Worm (Caenorhabditis elegans): Measurements from ENCODE around the gene H23N18.5.
"Not testable (repeated sequence)": the region's sequence is repeated elsewhere in the genome, so short reads cannot be mapped to it uniquely, and the experiment has no call there.

H23N18.5 gene

DNA sequence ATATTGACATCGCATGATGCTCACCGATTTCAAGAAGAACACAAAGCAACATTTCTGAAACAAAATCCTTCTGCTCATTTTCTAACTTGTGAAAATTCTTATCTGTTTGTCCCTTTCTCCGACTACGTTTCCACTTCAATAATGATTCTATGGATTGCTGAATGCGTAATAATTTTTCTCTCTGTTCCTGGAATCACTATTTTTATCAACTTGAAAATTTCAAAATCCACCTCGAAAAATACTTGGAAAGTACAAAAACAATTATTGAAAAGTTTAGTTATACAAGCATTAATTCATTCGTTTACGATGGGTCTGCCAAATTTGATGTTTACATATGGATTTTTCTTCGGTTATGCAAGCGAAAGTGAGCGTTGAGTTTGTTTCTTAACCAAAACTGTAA lies 9.8 kb upstream of the H23N18.5 start, which contains the start of gene srh-22:
srh-22 (plus strand) TSS at position 301 of the 400 bp plus-strand sequence.
- TF ChIP-seq dao-5 (tag; optimal IDR thresholded peaks at IDR 0.05) = no peak
- TF ChIP-seq him-1 (tag; optimal IDR thresholded peaks at IDR 0.05) = no peak
- no peak for TF ChIP-seq W03F9.2 (tag; optimal IDR thresholded peaks at IDR 0.05)

ce11 chrV:4920690-4921152 lies 8.5 kb upstream of the H23N18.5 start, which contains the start of the genes C02E7.8 and srh-23:
Gene C02E7.8 (minus strand): TSS chrV:4920790.
Gene srh-23 (plus strand): TSS chrV:4921102.
- no peak for TF ChIP-seq dao-5 (tag; optimal IDR thresholded peaks at IDR 0.05)
- TF ChIP-seq him-1 (tag; optimal IDR thresholded peaks at IDR 0.05) = no peak
- no peak for TF ChIP-seq W03F9.2 (tag; optimal IDR thresholded peaks at IDR 0.05)

DNA sequence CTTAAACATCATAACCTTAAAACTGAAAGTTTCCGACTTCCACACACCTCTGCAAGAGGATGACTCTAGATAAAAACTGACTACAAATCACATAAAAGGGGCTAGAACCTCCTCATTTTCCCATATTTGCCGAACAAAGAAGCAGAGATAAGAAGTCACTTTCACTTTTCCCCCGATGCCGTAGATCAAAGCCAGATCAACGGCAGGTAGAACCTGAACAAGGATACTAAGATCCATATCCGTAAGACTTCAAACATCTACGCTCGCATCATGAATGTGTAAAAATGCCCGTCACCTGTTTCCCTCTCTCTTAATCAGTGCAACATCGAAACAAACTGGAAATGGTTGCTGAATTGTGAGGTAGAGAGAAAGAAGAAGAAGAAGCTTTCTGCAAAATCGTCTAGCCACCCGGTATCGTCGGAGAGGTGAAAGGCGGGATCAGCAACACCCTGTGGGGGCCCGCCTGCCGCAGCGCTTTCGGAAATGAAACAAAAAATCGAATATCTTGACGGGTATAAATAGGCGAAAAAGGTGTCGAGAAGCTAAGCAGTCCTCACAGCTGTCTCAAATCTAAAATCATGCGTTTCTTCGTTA lies 6.6 kb upstream of the H23N18.5 start, which contains the start of gene C02E7.6:
C02E7.6 (plus strand) TSS at position 544 of the 594 bp plus-strand sequence.
- TF ChIP-seq W03F9.2 (tag; optimal IDR thresholded peaks at IDR 0.05) (no peak), him-1 (tag; optimal IDR thresholded peaks at IDR 0.05) (no peak), dao-5 (tag; optimal IDR thresholded peaks at IDR 0.05) (no peak)

DNA sequence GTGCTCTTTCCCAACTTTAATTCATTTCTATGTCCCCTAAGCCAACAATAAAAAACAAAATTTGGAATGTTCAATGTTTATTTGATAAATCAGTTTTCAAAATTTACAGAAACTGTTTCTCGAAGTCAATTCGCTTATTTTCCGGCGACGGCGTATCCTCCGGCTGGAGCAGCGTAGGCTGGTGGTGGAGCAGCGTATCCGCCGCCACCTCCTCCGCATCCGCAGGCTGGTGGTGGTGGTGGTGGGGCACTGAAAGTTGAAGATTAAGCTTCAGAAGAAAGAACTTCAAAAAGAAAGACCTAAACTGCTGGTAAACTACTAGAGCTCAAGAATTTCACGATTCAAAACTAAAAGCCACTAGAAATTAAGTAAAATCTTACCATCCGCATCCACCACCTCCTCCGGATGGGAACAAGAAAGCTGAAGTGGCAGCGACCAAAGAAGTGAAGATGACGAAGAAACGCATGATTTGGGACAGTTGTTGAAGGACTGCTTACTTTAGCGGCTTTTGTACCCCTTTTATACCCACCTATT lies 6.0 kb upstream of the H23N18.5 start, which contains the start of gene C02E7.7:
C02E7.7 (minus strand) TSS at position 484 of the 534 bp plus-strand sequence.
- TF ChIP-seq dao-5 (tag; optimal IDR thresholded peaks at IDR 0.05) (no peak), him-1 (tag; optimal IDR thresholded peaks at IDR 0.05) (no peak), W03F9.2 (tag; optimal IDR thresholded peaks at IDR 0.05) (no peak)

ce11 chrV:4914879-4915278 lies 2.7 kb upstream of the H23N18.5 start, which contains the start of gene H23N18.6:
Gene H23N18.6 (minus strand): TSS chrV:4915079.
- TF ChIP-seq him-1 (tag; optimal IDR thresholded peaks at IDR 0.05) = no peak
- no peak for TF ChIP-seq dao-5 (tag; optimal IDR thresholded peaks at IDR 0.05)
- TF ChIP-seq W03F9.2 (tag; optimal IDR thresholded peaks at IDR 0.05) = no peak

ce11 chrV:4913853-4914252 lies 1.7 kb upstream of the H23N18.5 start:
- TF ChIP-seq him-1 (tag; optimal IDR thresholded peaks at IDR 0.05) = no peak
- TF ChIP-seq dao-5 (tag; optimal IDR thresholded peaks at IDR 0.05) = no peak
- TF ChIP-seq W03F9.2 (tag; optimal IDR thresholded peaks at IDR 0.05) = no peak

- TF ChIP-seq him-1 (tag; optimal IDR thresholded peaks at IDR 0.05) (no peak), dao-5 (tag; optimal IDR thresholded peaks at IDR 0.05) (no peak), W03F9.2 (tag; optimal IDR thresholded peaks at IDR 0.05) (no peak)
These were observed 3.6 kb downstream of the H23N18.5 start, which contains the start of gene ugt-13 for ce11 chrV:4908591-4908990. Gene ugt-13 (plus strand): TSS chrV:4908884.

- TF ChIP-seq him-1 (tag; optimal IDR thresholded peaks at IDR 0.05) (no peak), dao-5 (tag; optimal IDR thresholded peaks at IDR 0.05) (no peak), W03F9.2 (tag; optimal IDR thresholded peaks at IDR 0.05) (no peak)
These were observed 6.2 kb downstream of the H23N18.5 start, which contains the start of gene ugt-14 for ce11 chrV:4905953-4906352. Gene ugt-14 (plus strand): TSS chrV:4906253.

DNA sequence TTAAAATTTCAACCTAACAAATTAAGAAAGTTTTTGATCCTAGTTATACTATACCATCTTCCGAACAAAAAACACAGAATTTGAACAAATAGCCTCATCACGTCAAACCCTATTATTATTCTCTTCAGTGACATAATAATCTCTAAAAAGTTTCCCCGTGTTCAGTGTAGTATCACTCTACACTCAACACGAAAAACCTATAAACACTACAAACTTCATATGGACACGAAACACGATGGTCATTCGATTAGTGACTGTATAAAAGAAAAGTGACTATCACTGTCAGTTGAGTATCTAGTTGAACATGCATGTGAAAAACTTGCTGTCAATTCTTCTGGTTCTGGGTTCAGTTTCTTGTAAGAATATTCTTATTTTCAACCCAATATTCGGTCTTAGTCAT lies 8.5 kb downstream of the H23N18.5 start, which contains the start of gene ugt-8:
ugt-8 (plus strand) TSS at position 235 of the 400 bp plus-strand sequence.
- no peak for TF ChIP-seq him-1 (tag; optimal IDR thresholded peaks at IDR 0.05)
- TF ChIP-seq dao-5 (tag; optimal IDR thresholded peaks at IDR 0.05) = no peak
- no peak for TF ChIP-seq W03F9.2 (tag; optimal IDR thresholded peaks at IDR 0.05)

DNA sequence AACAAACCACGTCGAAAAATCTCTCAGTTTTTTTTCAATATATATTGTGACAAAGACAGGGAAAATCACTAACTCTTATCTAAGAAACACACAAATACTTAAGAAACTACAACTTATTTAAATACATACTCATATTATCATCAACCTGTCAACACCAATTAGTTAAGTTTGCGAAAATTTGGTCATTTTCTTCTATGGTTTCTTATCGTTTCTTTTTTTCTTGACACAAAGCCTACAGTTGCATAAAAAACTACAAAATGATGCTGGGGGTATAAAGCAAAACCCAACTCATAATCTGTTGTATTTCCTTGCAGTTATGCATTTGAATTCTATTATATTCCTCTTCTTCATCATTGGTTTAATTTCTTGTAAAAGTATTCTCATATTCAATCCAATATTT lies 11.1 kb downstream of the H23N18.5 start, which contains the start of gene ugt-67:
ugt-67 (plus strand) TSS at position 301 of the 400 bp plus-strand sequence.
- TF ChIP-seq him-1 (tag; optimal IDR thresholded peaks at IDR 0.05) (no peak), W03F9.2 (tag; optimal IDR thresholded peaks at IDR 0.05) (no peak)

DNA sequence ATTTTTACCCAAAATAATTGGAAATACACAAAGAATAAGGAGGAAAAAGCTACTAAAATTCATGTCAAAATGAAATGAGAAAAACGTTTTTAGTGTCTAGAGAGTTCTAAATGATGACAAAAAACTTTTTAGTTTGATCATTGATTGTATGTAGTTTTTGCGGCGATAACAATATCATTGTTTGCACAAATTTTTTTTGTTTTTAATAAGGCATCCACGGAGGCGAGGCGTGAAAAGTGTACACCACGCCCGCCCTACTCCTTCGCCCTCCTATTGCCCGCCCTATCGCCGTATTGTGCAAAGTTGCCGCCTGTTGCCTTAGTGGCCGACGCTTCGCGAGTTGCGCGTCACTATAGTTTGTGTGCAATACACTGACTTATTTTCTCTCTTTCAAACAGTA lies 12.2 kb downstream of the H23N18.5 start, which contains the start of gene ugt-10:
ugt-10 (minus strand) TSS at position 101 of the 400 bp plus-strand sequence.
- TF ChIP-seq him-1, dao-5, W03F9.2 (tag; optimal IDR thresholded peaks at IDR 0.05): not testable (repeated sequence)

DNA sequence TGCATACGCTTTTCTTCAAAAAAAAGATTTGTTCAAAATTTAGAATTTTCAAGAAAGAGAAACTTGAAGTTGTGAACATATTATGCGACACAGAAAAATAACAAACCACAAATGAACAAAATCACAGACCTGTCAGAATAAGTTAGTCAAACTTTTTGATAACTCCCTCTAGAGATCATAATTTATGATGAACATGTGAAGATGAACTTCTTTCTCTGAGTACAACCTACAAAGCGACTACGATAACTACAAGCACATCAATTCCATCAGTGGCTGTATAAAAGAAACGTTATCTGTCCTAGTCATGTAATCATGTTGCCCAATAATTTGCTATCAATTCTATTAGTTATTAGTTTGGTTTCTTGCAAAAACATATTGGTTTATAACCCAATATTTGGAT lies 16.4 kb downstream of the H23N18.5 start, which contains the start of gene ugt-9:
ugt-9 (plus strand) TSS at position 305 of the 400 bp plus-strand sequence.
- no peak for TF ChIP-seq him-1 (tag; optimal IDR thresholded peaks at IDR 0.05)
- TF ChIP-seq dao-5 (tag; optimal IDR thresholded peaks at IDR 0.05) = no peak
- TF ChIP-seq W03F9.2 (tag; optimal IDR thresholded peaks at IDR 0.05) = no peak

DNA sequence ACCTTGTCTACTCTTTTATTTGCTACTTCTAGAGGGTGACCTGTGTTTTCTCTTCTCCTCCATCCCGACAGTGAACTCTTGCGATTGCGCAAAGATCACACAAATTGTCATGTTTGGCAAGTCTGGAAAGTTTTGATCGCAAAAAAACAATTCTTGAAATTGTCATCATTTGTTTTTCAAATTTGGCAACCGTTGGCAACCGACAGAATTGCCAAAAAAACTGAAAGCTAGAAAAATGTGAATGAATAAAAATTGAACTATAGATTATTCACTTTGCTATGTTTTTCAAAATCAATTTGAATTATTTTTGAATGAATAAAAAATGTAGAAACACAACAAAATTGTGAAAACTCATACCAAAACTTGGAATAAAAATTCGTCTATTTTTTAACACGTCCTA lies 17.2 kb downstream of the H23N18.5 start, which contains the start of gene ugt-11:
ugt-11 (minus strand) TSS at position 101 of the 400 bp plus-strand sequence.
- TF ChIP-seq him-1 (tag; optimal IDR thresholded peaks at IDR 0.05) = no peak
- no peak for TF ChIP-seq dao-5 (tag; optimal IDR thresholded peaks at IDR 0.05)
- TF ChIP-seq W03F9.2 (tag; optimal IDR thresholded peaks at IDR 0.05) = no peak

DNA sequence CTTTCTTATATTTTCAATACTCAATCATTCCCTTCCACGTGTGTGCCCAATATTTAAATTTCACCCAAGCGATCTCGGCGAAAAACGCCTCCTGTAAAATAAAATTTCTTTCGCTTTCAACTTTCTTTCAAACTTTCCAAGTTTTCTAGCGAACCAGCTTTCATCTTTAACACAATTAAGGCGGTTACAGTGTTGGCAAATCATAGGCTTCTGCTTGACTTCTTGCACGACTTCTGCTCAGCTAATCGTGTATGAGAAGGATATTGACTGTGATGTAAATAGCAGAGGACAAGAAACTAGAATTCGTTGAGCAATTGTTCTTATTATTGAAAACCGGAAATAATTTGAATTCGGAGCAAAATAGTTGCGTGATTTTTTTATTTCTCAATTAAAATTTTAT lies 20.9 kb downstream of the H23N18.5 start:
- TF ChIP-seq W03F9.2 (tag; optimal IDR thresholded peaks at IDR 0.05) (no peak), him-1 (tag; optimal IDR thresholded peaks at IDR 0.05) (no peak), dao-5 (tag; optimal IDR thresholded peaks at IDR 0.05) (no peak)

Measured in whole organism, L4/young adult.